Worm (Caenorhabditis elegans) whole organism, L4 larva: ENCODE measurements around the gene pde-2.

Experiments
- D1046.2 ChIP-seq: fragments of 200-800 bp; sonication (Bioruptor generic); IDR thresholded peaks from 2 replicates; pipeline ENCODE4 v1.3.6; 2022; ENCODE audit warnings: missing genetic modification characterization, missing compliant biosample characterization
- F26F4.8 ChIP-seq: fragments of 200-800 bp; sonication (Bioruptor generic); conservative IDR thresholded peaks from 2 replicates; pipeline ENCODE4 v1.3.6; 2022; ENCODE audit warnings: missing genetic modification characterization, missing compliant biosample characterization
- T20F7.1 ChIP-seq: fragments of 200-800 bp; sonication (Bioruptor generic); optimal IDR thresholded peaks from 2 replicates; lab custom pipeline; 2018; ENCODE audit warnings: mild to moderate bottlenecking, missing genetic modification characterization, missing compliant biosample characterization
- Y105C5A.15 ChIP-seq: fragments of 200-800 bp; sonication (Bioruptor generic); IDR thresholded peaks from 2 replicates; pipeline ENCODE4 v1.3.6; 2022; ENCODE audit warnings: missing genetic modification characterization, missing compliant biosample characterization
- Y48G9A.11 ChIP-seq: fragments of 200-800 bp; sonication (Bioruptor generic); IDR thresholded peaks from 2 replicates; pipeline ENCODE4 v1.3.6; 2022; ENCODE audit warnings: missing genetic modification reagents, missing genetic modification characterization, missing compliant biosample characterization
- Y5F2A.4 ChIP-seq: fragments of 200-800 bp; sonication (Bioruptor generic); optimal IDR thresholded peaks from 2 replicates; lab custom pipeline; 2018; ENCODE audit warnings: mild to moderate bottlenecking, missing genetic modification characterization, missing compliant biosample characterization
- ZK337.2 ChIP-seq: fragments of 200-800 bp; sonication (Bioruptor generic); IDR thresholded peaks from 2 replicates; pipeline ENCODE4 v1.3.6; 2022; ENCODE audit warnings: missing genetic modification reagents, missing genetic modification characterization, missing compliant biosample characterization
- ZK546.5 ChIP-seq, 2 experiments: sonication (generic microtip); optimal IDR thresholded peaks; 2 replicates each; lab custom pipeline; 2017; ENCODE audit warnings: missing biosample characterization in 2 of 2, missing genetic modification characterization in 2 of 2
- aha-1 ChIP-seq: fragments of 150-350 bp; peaks from one replicate; lab custom pipeline; 2014; ENCODE audit warnings: missing biosample characterization, missing genetic modification characterization
- arid-1 ChIP-seq: fragments of 200-800 bp; sonication (Bioruptor generic); conservative IDR thresholded peaks from 2 replicates; pipeline ENCODE4 v1.3.6; 2022; ENCODE audit warnings: missing genetic modification reagents, missing genetic modification characterization, missing compliant biosample characterization
- attf-4 ChIP-seq: sonication (generic microtip); optimal IDR thresholded peaks from 3 replicates; lab custom pipeline; 2017; ENCODE audit warnings: missing biosample characterization, missing genetic modification characterization
- ceh-28 ChIP-seq: fragments of 150-350 bp; optimal IDR thresholded peaks from 2 replicates; lab custom pipeline; 2014; ENCODE audit warnings: missing biosample characterization, missing genetic modification reagents, missing genetic modification characterization
- ceh-44 ChIP-seq: fragments of 200-800 bp; sonication (Bioruptor generic); IDR thresholded peaks from 2 replicates; pipeline ENCODE4 v1.3.6; 2022; ENCODE audit warnings: missing genetic modification reagents, missing genetic modification characterization, missing compliant biosample characterization
- ceh-82 ChIP-seq: sonication (generic microtip); optimal IDR thresholded peaks from 2 replicates; lab custom pipeline; 2017; ENCODE audit warnings: missing biosample characterization, missing genetic modification characterization
- daf-16 ChIP-seq, 3 experiments: sonication (generic microtip); optimal IDR thresholded peaks; 2 replicates each; lab custom pipeline; 2016 to 2017; ENCODE audit warnings: missing genetic modification characterization in 3 of 3, missing genetic modification reagents in 3 of 3, mild to moderate bottlenecking in 2 of 3, missing compliant biosample characterization in 2 of 3, missing biosample characterization in 1 of 3, moderate library complexity in 1 of 3
- daf-8 ChIP-seq: fragments of 200-800 bp; sonication (Bioruptor generic); IDR thresholded peaks from 2 replicates; pipeline ENCODE4 v1.3.6; 2022; ENCODE audit warnings: missing genetic modification characterization, missing compliant biosample characterization
- dpl-1 ChIP-seq: fragments of 150-350 bp; optimal IDR thresholded peaks from 2 replicates; lab custom pipeline; 2014; ENCODE audit warnings: missing biosample characterization, missing genetic modification reagents, missing genetic modification characterization
- dve-1 ChIP-seq: sonication (generic microtip); optimal IDR thresholded peaks from 2 replicates; lab custom pipeline; 2017; ENCODE audit warnings: antibody characterized with exemption, mild to moderate bottlenecking, missing genetic modification characterization, missing compliant biosample characterization; ENCODE audit not compliant: insufficient read depth
- egl-43 ChIP-seq: fragments of 200-800 bp; sonication (Bioruptor generic); IDR thresholded peaks from 2 replicates; pipeline ENCODE4 v1.3.6; 2022; ENCODE audit warnings: missing genetic modification reagents, missing genetic modification characterization, missing compliant biosample characterization
- fkh-10 ChIP-seq: fragments of 150-350 bp; optimal IDR thresholded peaks from 2 replicates; lab custom pipeline; 2014; ENCODE audit warnings: missing biosample characterization, missing genetic modification reagents, missing genetic modification characterization
- hlh-11 ChIP-seq: fragments of 200-800 bp; sonication (Bioruptor generic); optimal IDR thresholded peaks from 2 replicates; lab custom pipeline; 2018; ENCODE audit warnings: mild to moderate bottlenecking, missing genetic modification characterization, missing compliant biosample characterization
- hlh-30 ChIP-seq: sonication (generic microtip); optimal IDR thresholded peaks from 2 replicates; lab custom pipeline; 2017; ENCODE audit warnings: antibody characterized with exemption, mild to moderate bottlenecking, missing genetic modification characterization, missing compliant biosample characterization; ENCODE audit not compliant: insufficient read depth
- lim-7 ChIP-seq: fragments of 200-800 bp; sonication (Bioruptor generic); IDR thresholded peaks from 2 replicates; pipeline ENCODE4 v1.3.6; 2022; ENCODE audit warnings: missing genetic modification characterization, missing compliant biosample characterization
- lin-29 ChIP-seq: fragments of 200-800 bp; sonication (Bioruptor generic); IDR thresholded peaks from 2 replicates; pipeline ENCODE4 v1.3.6; 2022; ENCODE audit warnings: missing genetic modification reagents, missing genetic modification characterization, missing compliant biosample characterization
- lsy-2 ChIP-seq, 2 experiments: fragments of 150-350 bp in 1 of 2; sonication (generic microtip) in 1 of 2; optimal IDR thresholded peaks; 2 replicates each; lab custom pipeline; 2014 to 2017; ENCODE audit warnings: missing biosample characterization in 2 of 2, missing genetic modification characterization in 2 of 2
- mdl-1 ChIP-seq, 2 experiments: fragments of 150-350 bp in 1 of 2; sonication (generic microtip) in 1 of 2; optimal IDR thresholded peaks; 2 replicates each; lab custom pipeline; 2014 to 2017; ENCODE audit warnings: missing biosample characterization in 2 of 2, missing genetic modification characterization in 2 of 2
- nhr-237 ChIP-seq: sonication (generic microtip); optimal IDR thresholded peaks from 2 replicates; lab custom pipeline; 2017; ENCODE audit warnings: missing biosample characterization, missing genetic modification characterization
- nhr-41 ChIP-seq: fragments of 200-800 bp; sonication (Bioruptor generic); IDR thresholded peaks from 2 replicates; pipeline ENCODE4 v1.3.6; 2022; ENCODE audit warnings: missing genetic modification reagents, missing genetic modification characterization, missing compliant biosample characterization
- nhr-42 ChIP-seq: fragments of 200-800 bp; sonication (Bioruptor generic); IDR thresholded peaks from 2 replicates; pipeline ENCODE4 v1.3.6; 2022; ENCODE audit warnings: missing genetic modification characterization, missing compliant biosample characterization
- nhr-6 ChIP-seq: fragments of 150-350 bp; optimal IDR thresholded peaks from 2 replicates; lab custom pipeline; 2014; ENCODE audit warnings: missing biosample characterization, missing genetic modification characterization
- pqm-1 ChIP-seq: sonication (generic microtip); optimal IDR thresholded peaks from 2 replicates; lab custom pipeline; 2017; ENCODE audit warnings: missing biosample characterization, missing genetic modification characterization
- sdz-12 ChIP-seq: fragments of 200-800 bp; sonication (Bioruptor generic); optimal IDR thresholded peaks from 2 replicates; lab custom pipeline; 2018; ENCODE audit warnings: mild to moderate bottlenecking, missing genetic modification characterization, missing compliant biosample characterization
- set-16 ChIP-seq: fragments of 200-800 bp; sonication (Bioruptor generic); IDR thresholded peaks from 2 replicates; pipeline ENCODE4 v1.3.6; 2022; ENCODE audit warnings: missing genetic modification reagents, missing genetic modification characterization, missing compliant biosample characterization
- skn-1 ChIP-seq: fragments of 150-350 bp; optimal IDR thresholded peaks from 2 replicates; lab custom pipeline; 2014; ENCODE audit warnings: missing biosample characterization, missing genetic modification characterization
- snpc-1.2 ChIP-seq: fragments of 200-800 bp; sonication (Bioruptor generic); IDR thresholded peaks from 2 replicates; pipeline ENCODE4 v1.3.6; 2022; ENCODE audit warnings: missing genetic modification reagents, missing genetic modification characterization, missing compliant biosample characterization
- tag-97 ChIP-seq: fragments of 200-800 bp; sonication (Bioruptor generic); IDR thresholded peaks from 2 replicates; pipeline ENCODE4 v1.3.6; 2022; ENCODE audit warnings: missing genetic modification characterization, missing compliant biosample characterization
- unc-130 ChIP-seq: sonication (generic microtip); optimal IDR thresholded peaks from 2 replicates; lab custom pipeline; 2016; ENCODE audit warnings: missing genetic modification reagents, missing genetic modification characterization, missing compliant biosample characterization
- vab-7 ChIP-seq: fragments of 200-800 bp; sonication (Bioruptor generic); IDR thresholded peaks from 2 replicates; pipeline ENCODE4 v1.3.6; 2022; ENCODE audit warnings: missing genetic modification reagents, missing genetic modification characterization, missing compliant biosample characterization

pde-2 gene

DNA sequence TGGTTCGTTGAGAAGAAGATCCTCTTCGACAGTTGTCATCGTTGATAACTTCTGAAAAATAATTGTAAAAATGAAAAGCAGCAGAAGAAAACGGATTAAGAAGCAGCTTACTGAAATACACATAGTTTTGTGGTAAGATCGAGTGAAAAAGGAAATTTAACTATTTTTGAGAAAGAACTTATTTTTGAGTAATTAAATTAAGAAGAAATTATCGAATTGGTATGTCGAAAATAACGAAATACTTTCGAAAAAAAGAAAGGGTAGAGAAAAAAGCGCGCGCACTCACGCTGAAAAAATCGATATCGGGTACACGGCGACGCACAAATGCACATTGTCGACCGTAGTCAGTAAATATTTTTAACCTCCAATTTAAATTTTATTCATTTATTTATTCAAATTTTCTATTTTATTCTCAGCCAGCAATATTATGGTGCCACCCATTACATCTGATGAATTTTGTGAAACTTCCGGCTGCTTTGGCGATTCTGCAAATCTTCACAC, 25.5 kb downstream of the pde-2 start, which contains the start of the genes ZK643.5 and ZK643.2 (continued):
- peak; percentile 76 for TF ChIP-seq hlh-30
- no peak for TF ChIP-seq ZK546.5 (tag; optimal IDR thresholded peaks at IDR 0.05; lab: Kevin White, UChicago)
- no peak for TF ChIP-seq ceh-44 (GFP tag; lab: Robert Waterston, UW)
- peak; percentile 38 for TF ChIP-seq hlh-11 (tag; lab: Kevin White, UChicago)
- peak; percentile 80 for TF ChIP-seq dpl-1
- TF ChIP-seq mdl-1 (tag; optimal IDR thresholded peaks at IDR 0.05; lab: Kevin White, UChicago), result peak in 1 of 2 experiments; percentile 21
- no peak for TF ChIP-seq nhr-237 (tag; lab: Kevin White, UChicago)
- TF ChIP-seq T20F7.1, result no peak
- TF ChIP-seq tag-97 (GFP tag; lab: Robert Waterston, UW), result no peak
- no peak for TF ChIP-seq pqm-1 (tag; lab: Kevin White, UChicago)
- no peak for TF ChIP-seq egl-43
- TF ChIP-seq vab-7 (GFP tag; lab: Robert Waterston, UW), result no peak
- no peak for TF ChIP-seq unc-130 (GFP tag; lab: Kevin White, UChicago)
- peak; percentile 79 for TF ChIP-seq ceh-28 (tag; lab: Kevin White, UChicago)
- TF ChIP-seq, all 104 proteins: peak for 11

DNA sequence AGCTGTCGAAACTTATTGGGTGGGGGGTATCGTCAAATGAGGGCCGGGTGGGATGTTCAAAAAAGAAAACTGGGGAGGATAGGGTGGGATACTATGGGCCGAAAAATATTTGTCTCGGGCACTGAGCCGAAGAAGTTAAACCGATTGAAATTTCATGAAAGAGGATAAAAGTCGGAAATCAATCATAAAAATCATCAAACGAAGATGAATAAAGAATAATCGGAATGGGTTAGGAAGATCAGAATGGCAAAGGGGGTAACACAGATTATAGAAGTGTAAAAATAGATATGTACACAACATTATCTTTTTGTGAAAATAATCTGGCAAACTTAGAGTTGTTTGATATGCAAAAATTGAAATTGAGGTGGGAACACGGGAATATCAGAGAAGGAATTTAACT, 26.2 kb downstream of the pde-2 start:
- peak; percentile 94 for TF ChIP-seq aha-1 (tag; lab: Kevin White, UChicago)
- no peak for TF ChIP-seq set-16 (GFP tag; lab: Robert Waterston, UW)
- no peak for TF ChIP-seq lin-29 (GFP tag; lab: Robert Waterston, UW)
- no peak for TF ChIP-seq F26F4.8 (GFP tag; lab: Robert Waterston, UW)

- TF ChIP-seq arid-1 (GFP tag; lab: Robert Waterston, UW), result no peak
- TF ChIP-seq fkh-10 (GFP tag; lab: Kevin White, UChicago), result peak; percentile 46
- TF ChIP-seq daf-16 (GFP tag; optimal IDR thresholded peaks at IDR 0.05; lab: Kevin White, UChicago), result no peak
- TF ChIP-seq daf-16 (tag; optimal IDR thresholded peaks at IDR 0.05; lab: Kevin White, UChicago), result no peak
Measured at ce11 chrIII:8949147-8949546, 32.5 kb downstream of the pde-2 start.

ce11 chrIII:8946285-8946684, 35.4 kb downstream of the pde-2 start:
- TF ChIP-seq daf-8 (GFP tag; lab: Robert Waterston, UW) (no peak), nhr-42 (no peak), ceh-82 (no peak), fkh-10 (GFP tag; lab: Kevin White, UChicago) (peak; percentile 52), ZK337.2 (GFP tag; lab: Robert Waterston, UW) (no peak), Y48G9A.11 (GFP tag; lab: Robert Waterston, UW) (no peak), lsy-2 (tag; optimal IDR thresholded peaks at IDR 0.05; lab: Kevin White, UChicago) (no peak)

DNA sequence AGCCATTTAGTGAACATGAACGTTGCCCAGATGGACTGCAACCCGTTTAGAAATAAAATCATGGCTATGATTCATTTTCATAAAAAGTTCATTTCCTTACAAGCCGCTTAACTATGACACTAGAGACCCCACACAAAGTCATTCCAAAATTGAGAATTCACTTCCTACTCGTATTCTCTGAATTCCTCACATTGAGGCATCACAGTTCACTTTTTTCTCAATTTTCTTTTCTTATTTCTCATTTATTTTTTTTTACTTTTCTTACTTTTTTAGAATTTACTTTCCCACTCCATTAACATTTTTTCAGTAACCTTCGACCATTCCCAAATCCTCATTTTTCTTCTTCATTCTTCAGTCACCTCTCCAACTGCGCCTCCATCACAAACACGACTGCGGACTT, 37.3 kb downstream of the pde-2 start, which contains the start of gene dhrr-1:
Gene dhrr-1, plus strand, starts transcription at position 301 of the 400 bp plus-strand sequence.
- no peak for TF ChIP-seq snpc-1.2 (GFP tag; lab: Robert Waterston, UW)
- TF ChIP-seq nhr-6, result no peak
- TF ChIP-seq lim-7 (GFP tag; lab: Robert Waterston, UW), result no peak
- TF ChIP-seq Y105C5A.15 (GFP tag; lab: Robert Waterston, UW), result no peak
- no peak for TF ChIP-seq dve-1 (tag; lab: Kevin White, UChicago)
- no peak for TF ChIP-seq mdl-1 (tag; optimal IDR thresholded peaks at IDR 0.05; lab: Kevin White, UChicago)
- no peak for TF ChIP-seq sdz-12
- TF ChIP-seq Y5F2A.4 (GFP tag; lab: Kevin White, UChicago), result no peak
- no peak for TF ChIP-seq skn-1 (tag; lab: Kevin White, UChicago)
- TF ChIP-seq D1046.2 (GFP tag; lab: Robert Waterston, UW), result no peak
- TF ChIP-seq attf-4 (tag; lab: Kevin White, UChicago), result no peak
- TF ChIP-seq unc-130 (GFP tag; lab: Kevin White, UChicago), result no peak
- TF ChIP-seq lsy-2 (tag; optimal IDR thresholded peaks at IDR 0.05; lab: Kevin White, UChicago), result no peak
- no peak for TF ChIP-seq nhr-41 (GFP tag; lab: Robert Waterston, UW)
- no peak for TF ChIP-seq Y48G9A.11 (GFP tag; lab: Robert Waterston, UW)
- no peak for TF ChIP-seq set-16 (GFP tag; lab: Robert Waterston, UW)
